Worm (Caenorhabditis elegans) whole organism, L3 larva: ENCODE results near the gene F54D10.5.

Experiments used
- ceh-28 ChIP-seq: fragments of 150-350 bp; optimal IDR thresholded peaks from 2 replicates; lab custom pipeline; 2014; ENCODE audit warnings: missing biosample characterization, missing genetic modification reagents, missing genetic modification characterization
- fkh-10 ChIP-seq: sonication (generic microtip); optimal IDR thresholded peaks from 2 replicates; lab custom pipeline; 2017; ENCODE audit warnings: missing biosample characterization, missing genetic modification reagents, missing genetic modification characterization
- nhr-28 ChIP-seq: fragments of 150-350 bp; optimal IDR thresholded peaks from 2 replicates; lab custom pipeline; 2014; ENCODE audit warnings: missing biosample characterization, missing genetic modification characterization
- pha-4 ChIP-seq: fragments of 150-350 bp; optimal IDR thresholded peaks from 2 replicates; lab custom pipeline; 2014; ENCODE audit warnings: missing biosample characterization, missing genetic modification reagents, missing genetic modification characterization
- ztf-11 ChIP-seq: fragments of 150-350 bp; optimal IDR thresholded peaks from 2 replicates; lab custom pipeline; 2014; ENCODE audit warnings: missing biosample characterization, missing genetic modification characterization

DNA sequence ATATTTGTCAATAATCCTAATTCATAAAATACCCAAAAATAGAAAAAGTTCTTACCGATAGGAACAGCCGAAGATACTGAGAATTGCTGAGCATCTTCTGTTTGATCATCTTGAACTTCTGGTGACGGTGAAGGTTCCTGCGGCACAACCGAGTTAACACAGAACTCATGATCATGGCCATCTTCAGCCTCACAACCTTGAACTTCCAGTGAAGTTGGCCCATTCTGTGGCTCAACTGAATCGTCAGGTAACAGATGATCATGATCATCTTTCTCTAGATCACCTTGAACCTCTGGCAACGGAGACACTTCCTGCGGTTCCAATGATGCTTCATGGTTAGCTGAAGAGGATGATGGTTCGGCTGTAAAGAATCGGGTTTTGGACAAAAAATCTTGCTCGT lies 36.3 kb downstream of the F54D10.5 start:
- TF ChIP-seq fkh-10 (no peak), nhr-28 (tag; lab: Kevin White, UChicago) (no peak), ztf-11 (tag; lab: Kevin White, UChicago) (no peak), ceh-28 (no peak), pha-4 (no peak)
